Fruit fly (Drosophila melanogaster) whole organism, embryonic: ENCODE data around the gene Cpr30F.

ENCODE experiments used
- CG10366 ChIP-seq: fragments of 200-800 bp; sonication (Bioruptor generic); IDR thresholded peaks from 2 replicates; pipeline ENCODE4 v1.3.6; 2022; ENCODE audit warnings: missing biosample characterization, missing genetic modification characterization
- CG11247 ChIP-seq: fragments of 200-800 bp; sonication (Bioruptor generic); IDR thresholded peaks from 2 replicates; pipeline ENCODE4 v1.3.6; 2022; ENCODE audit warnings: missing biosample characterization, missing genetic modification characterization
- CG11456 ChIP-seq: fragments of 200-800 bp; sonication (Bioruptor generic); IDR thresholded peaks from 3 replicates; pipeline ENCODE4 v1.3.6; 2022; ENCODE audit warnings: missing biosample characterization, missing genetic modification characterization
- CG12104 ChIP-seq: fragments of 200-800 bp; sonication (Bioruptor generic); optimal IDR thresholded peaks from 3 replicates; lab custom pipeline; 2016; ENCODE audit warnings: missing biosample characterization, missing genetic modification characterization
- CG14441 ChIP-seq: fragments of 200-800 bp; sonication (Bioruptor generic); IDR thresholded peaks from 2 replicates; pipeline ENCODE4 v1.3.6; 2022; ENCODE audit warnings: missing biosample characterization, missing genetic modification characterization
- CG17328 ChIP-seq: fragments of 200-800 bp; sonication (Bioruptor generic); IDR thresholded peaks from 2 replicates; pipeline ENCODE4 v1.3.6; 2022; ENCODE audit warnings: missing biosample characterization, missing genetic modification characterization
- CG17385 ChIP-seq: fragments of 200-800 bp; sonication (Bioruptor generic); optimal IDR thresholded peaks from 3 replicates; lab custom pipeline; 2018; ENCODE audit warnings: missing biosample characterization, mild to moderate bottlenecking, missing genetic modification characterization
- CG32532 ChIP-seq: fragments of 200-800 bp; sonication (Bioruptor generic); IDR thresholded peaks from 2 replicates; pipeline ENCODE4 v1.3.6; 2022; ENCODE audit warnings: missing biosample characterization, missing genetic modification characterization
- CG33213 ChIP-seq: fragments of 200-800 bp; sonication (Bioruptor generic); optimal IDR thresholded peaks from 3 replicates; lab custom pipeline; 2016; ENCODE audit warnings: missing biosample characterization, missing genetic modification characterization
- CG34224 ChIP-seq: fragments of 200-800 bp; sonication (Bioruptor generic); IDR thresholded peaks from 3 replicates; pipeline ENCODE4 v1.3.6; 2022; ENCODE audit warnings: missing biosample characterization, missing genetic modification characterization; ENCODE audit not compliant: partially characterized antibody
- CG6813 ChIP-seq: fragments of 200-800 bp; sonication (Bioruptor generic); optimal IDR thresholded peaks from 2 replicates; lab custom pipeline; 2017; ENCODE audit warnings: missing biosample characterization, missing genetic modification characterization, mild to moderate bottlenecking, moderate library complexity, missing genetic modification reagents
- CG7372 ChIP-seq: fragments of 200-800 bp; sonication (Bioruptor generic); IDR thresholded peaks from 2 replicates; pipeline ENCODE4 v1.3.6; 2022; ENCODE audit warnings: missing biosample characterization, missing genetic modification characterization
- CG9932 ChIP-seq: fragments of 200-800 bp; sonication (Bioruptor generic); IDR thresholded peaks from 2 replicates; pipeline ENCODE4 v1.3.6; 2022; ENCODE audit warnings: missing biosample characterization, missing genetic modification characterization
- CTCF ChIP-seq: fragments of 200-800 bp; sonication (Bioruptor generic); optimal IDR thresholded peaks from 2 replicates; lab custom pipeline; 2017; ENCODE audit warnings: missing biosample characterization, mild to moderate bottlenecking, missing genetic modification characterization, moderate library complexity
- Chrac-16 ChIP-seq: fragments of 200-800 bp; sonication (Bioruptor generic); optimal IDR thresholded peaks from 3 replicates; lab custom pipeline; 2016; ENCODE audit warnings: missing biosample characterization, missing genetic modification characterization
- CrebB ChIP-seq: fragments of 200-800 bp; sonication (Bioruptor generic); optimal IDR thresholded peaks from 3 replicates; lab custom pipeline; 2018; ENCODE audit warnings: missing biosample characterization, mild to moderate bottlenecking, missing genetic modification characterization
- D19A ChIP-seq: fragments of 200-800 bp; optimal IDR thresholded peaks from 3 replicates; lab custom pipeline; 2019; ENCODE audit warnings: missing biosample characterization, mild to moderate bottlenecking, missing genetic modification characterization, moderate library complexity
- Drgx ChIP-seq: fragments of 200-800 bp; sonication (Bioruptor generic); IDR thresholded peaks from 2 replicates; pipeline ENCODE4 v1.3.6; 2022; ENCODE audit warnings: missing biosample characterization, missing genetic modification characterization
- Ets65A ChIP-seq: fragments of 200-800 bp; sonication (Bioruptor generic); peaks from one replicate; lab custom pipeline; 2016; ENCODE audit warnings: missing biosample characterization, missing genetic modification characterization
- Hr78 ChIP-seq, 2 experiments: fragments of 200-800 bp in 1 of 2; fragments of >200 bp in 1 of 2; sonication (Bioruptor generic) in 1 of 2; optimal IDR thresholded peaks; 2 replicates each; lab custom pipeline; 2017 to 2019; ENCODE audit warnings: missing biosample characterization in 2 of 2, missing genetic modification characterization in 2 of 2, mild to moderate bottlenecking in 1 of 2, moderate library complexity in 1 of 2
- MBD-R2 ChIP-seq: fragments of 200-800 bp; sonication (Bioruptor generic); IDR thresholded peaks from 2 replicates; pipeline ENCODE4 v1.3.6; 2022; ENCODE audit warnings: missing biosample characterization, missing genetic modification characterization
- NC2α ChIP-seq: fragments of 200-800 bp; sonication (Bioruptor generic); optimal IDR thresholded peaks from 2 replicates; lab custom pipeline; 2016; ENCODE audit warnings: missing biosample characterization, missing genetic modification characterization
- Ptx1 ChIP-seq: fragments of 200-800 bp; sonication (Bioruptor generic); IDR thresholded peaks from 2 replicates; pipeline ENCODE4 v1.3.6; 2022; ENCODE audit warnings: missing biosample characterization, missing genetic modification characterization
- Rfx ChIP-seq: fragments of 200-800 bp; sonication (Bioruptor generic); IDR thresholded peaks from 2 replicates; pipeline ENCODE4 v1.3.6; 2022; ENCODE audit warnings: missing biosample characterization, missing genetic modification characterization
- Ssrp ChIP-seq: fragments of 200-800 bp; sonication (Bioruptor generic); optimal IDR thresholded peaks from 2 replicates; lab custom pipeline; 2018; ENCODE audit warnings: missing biosample characterization, mild to moderate bottlenecking, missing genetic modification characterization, moderate library complexity
- Trl ChIP-seq, 3 experiments: fragments of >200 bp in 2 of 3; fragments of 200-800 bp in 1 of 3; sonication (Bioruptor generic) in 1 of 3; optimal IDR thresholded peaks; 2 replicates in 1 of 3; 3 replicates in 2 of 3; lab custom pipeline; 2016 to 2017; ENCODE audit warnings: missing biosample characterization in 1 of 3, missing genetic modification characterization in 1 of 3
- ase ChIP-seq: fragments of 200-800 bp; sonication (Bioruptor generic); IDR thresholded peaks from 3 replicates; pipeline ENCODE4 v1.3.6; 2022; ENCODE audit warnings: missing biosample characterization, missing genetic modification characterization
- gcm ChIP-seq: fragments of 200-800 bp; sonication (Bioruptor generic); optimal IDR thresholded peaks from 2 replicates; lab custom pipeline; 2019; ENCODE audit warnings: missing biosample characterization, mild to moderate bottlenecking, missing genetic modification characterization, moderate library complexity
- grau ChIP-seq: fragments of 200-800 bp; optimal IDR thresholded peaks from 3 replicates; lab custom pipeline; 2019; ENCODE audit warnings: missing biosample characterization, mild to moderate bottlenecking, missing genetic modification characterization, moderate library complexity
- lab ChIP-seq: fragments of 200-800 bp; sonication (Bioruptor generic); optimal IDR thresholded peaks from 3 replicates; lab custom pipeline; 2017; ENCODE audit warnings: missing biosample characterization, missing genetic modification characterization, mild to moderate bottlenecking, moderate library complexity, missing genetic modification reagents
- lola ChIP-seq, 3 experiments: fragments of >200 bp in 2 of 3; fragments of 200-800 bp in 1 of 3; sonication (Bioruptor generic) in 1 of 3; optimal IDR thresholded peaks; 2 replicates each; lab custom pipeline; 2017 to 2019; ENCODE audit warnings: missing biosample characterization in 3 of 3, missing genetic modification characterization in 3 of 3, mild to moderate bottlenecking in 1 of 3, moderate library complexity in 1 of 3
- oc ChIP-seq: fragments of 200-800 bp; sonication (Bioruptor generic); optimal IDR thresholded peaks from 2 replicates; lab custom pipeline; 2018; ENCODE audit warnings: missing biosample characterization, mild to moderate bottlenecking, missing genetic modification characterization, moderate library complexity
- row ChIP-seq: fragments of 200-800 bp; sonication (Bioruptor generic); IDR thresholded peaks from 3 replicates; pipeline ENCODE4 v1.3.6; 2022; ENCODE audit warnings: missing biosample characterization, missing genetic modification characterization
- sens-2 ChIP-seq: fragments of 200-800 bp; sonication (Bioruptor generic); IDR thresholded peaks from 2 replicates; pipeline ENCODE4 v1.3.6; 2022; ENCODE audit warnings: missing biosample characterization, missing genetic modification characterization
- sqz ChIP-seq: fragments of 200-800 bp; sonication (Bioruptor generic); optimal IDR thresholded peaks from 3 replicates; lab custom pipeline; 2018; ENCODE audit warnings: missing biosample characterization, mild to moderate bottlenecking, missing genetic modification characterization
- tin ChIP-seq: fragments of 200-800 bp; sonication (Bioruptor generic); optimal IDR thresholded peaks from 3 replicates; lab custom pipeline; 2016; ENCODE audit warnings: missing biosample characterization, missing genetic modification characterization
- vvl ChIP-seq: fragments of 200-800 bp; sonication (Bioruptor generic); IDR thresholded peaks from 2 replicates; pipeline ENCODE4 v1.3.6; 2022; ENCODE audit warnings: missing biosample characterization, missing genetic modification characterization
- z ChIP-seq: fragments of 200-800 bp; sonication (Bioruptor generic); IDR thresholded peaks from 3 replicates; pipeline ENCODE4 v1.3.6; 2022; ENCODE audit warnings: missing biosample characterization, missing genetic modification characterization

Gene Cpr30F

DNA sequence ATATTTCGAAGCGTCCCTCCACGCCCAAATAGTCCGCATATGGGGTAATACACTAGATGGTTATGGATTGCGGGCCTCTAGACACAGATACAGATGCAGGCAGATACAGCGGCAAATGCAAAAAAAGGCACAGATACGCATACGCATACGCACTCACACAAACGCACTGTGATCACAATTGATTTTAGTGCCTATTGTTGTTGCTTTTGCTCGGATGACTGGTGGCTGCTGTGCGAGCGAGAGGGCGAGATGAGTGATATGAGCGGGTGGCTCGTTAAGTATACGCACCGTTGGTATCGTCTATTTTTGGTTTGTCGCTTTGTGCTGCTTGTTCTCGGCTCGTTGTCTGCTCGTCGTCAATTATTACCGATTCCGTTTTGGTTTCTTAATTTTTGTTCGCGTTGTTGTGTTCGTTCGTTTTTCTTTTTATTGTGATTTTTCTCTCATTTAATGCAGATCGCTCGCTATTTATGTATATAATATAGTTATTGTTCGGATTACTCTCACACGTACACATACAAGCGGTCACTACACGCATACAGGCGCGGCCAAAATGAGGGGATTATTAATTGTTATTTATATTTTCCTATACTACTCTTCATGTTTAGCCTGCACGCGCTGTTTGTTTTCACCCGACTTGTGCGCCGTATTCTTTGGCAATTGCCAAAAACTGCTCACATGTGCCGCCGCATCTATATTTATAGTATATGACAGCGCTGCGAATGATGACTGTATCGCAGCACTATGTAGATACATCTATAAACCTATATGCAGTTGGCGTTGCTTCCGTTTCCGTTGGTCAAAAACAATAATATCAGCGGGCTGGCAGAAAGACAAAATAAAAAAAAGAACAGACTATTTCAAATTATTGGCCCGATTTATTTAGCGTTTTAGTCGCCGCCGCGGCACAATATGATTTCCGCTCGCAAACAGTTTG, 25.4 kb downstream of the Cpr30F start (continued):
- TF ChIP-seq lola (GFP tag; optimal IDR thresholded peaks at IDR 0.05; lab: Kevin White, UChicago) (no peak), CG9932 (GFP tag; lab: Robert Waterston, UW) (no peak), ase (GFP tag; lab: Robert Waterston, UW) (no peak), CTCF (no peak), CG34224 (GFP tag; lab: Robert Waterston, UW) (no peak), CrebB (tag; lab: Kevin White, UChicago) (peak; percentile 43), CG33213 (GFP tag; lab: Kevin White, UChicago) (no peak), CG7372 (GFP tag; lab: Robert Waterston, UW) (peak; percentile 96), Ssrp (tag; lab: Kevin White, UChicago) (no peak), CG17328 (GFP tag; lab: Robert Waterston, UW) (no peak), gcm (GFP tag; lab: Kevin White, UChicago) (peak; percentile 9), MBD-R2 (peak; percentile 20; the same call in 1 of the 2 replicates), CG6813 (GFP tag; lab: Kevin White, UChicago) (no peak), Trl (optimal IDR thresholded peaks at IDR 0.05; lab: Kevin White, UChicago) (peak in 1 of 2 experiments; percentile 9), Trl (GFP tag; optimal IDR thresholded peaks at IDR 0.05; lab: Kevin White, UChicago) (no peak), z (peak; percentile 54; the same call in 1 of the 3 replicates), oc (tag; lab: Kevin White, UChicago) (peak; percentile 37), CG10366 (GFP tag; lab: Robert Waterston, UW) (no peak), Hr78 (GFP tag; optimal IDR thresholded peaks at IDR 0.05; lab: Kevin White, UChicago) (no peak), vvl (GFP tag; lab: Robert Waterston, UW) (peak; percentile 7; the same call in 1 of the 2 replicates), tin (GFP tag; lab: Kevin White, UChicago) (no peak), NC2α (GFP tag; lab: Kevin White, UChicago) (no peak)
- TF ChIP-seq, all 482 proteins: peak for 49

DNA sequence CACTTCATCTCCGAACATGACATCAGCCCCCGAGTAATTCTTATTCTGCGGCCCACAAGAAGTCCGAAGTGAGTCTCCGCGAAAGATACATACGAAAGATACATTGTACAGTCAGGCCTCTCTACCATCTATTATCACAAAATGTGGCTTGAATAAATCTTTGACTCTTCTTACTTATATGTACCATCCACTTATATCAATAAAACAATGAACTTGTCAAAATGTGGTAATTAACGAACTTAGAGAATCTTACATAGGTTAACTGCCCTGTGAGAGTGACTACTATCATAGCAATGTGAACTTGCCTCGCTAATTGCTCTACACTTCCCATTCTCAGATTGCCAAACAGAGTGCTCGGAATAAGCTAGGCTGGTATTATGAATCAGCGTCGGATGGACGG, 26.3 kb downstream of the Cpr30F start:
- peak; percentile 14; the same call in 1 of the 3 replicates for TF ChIP-seq row (GFP tag; lab: Robert Waterston, UW)
- TF ChIP-seq Ptx1 (GFP tag; lab: Robert Waterston, UW): 0 out of 2 replicates have a peak, but pooled peaks have one; percentile 22
- TF ChIP-seq CG32532 (GFP tag; lab: Robert Waterston, UW): peak; percentile 48; the same call in 1 of the 2 replicates
- TF ChIP-seq Rfx (GFP tag; lab: Robert Waterston, UW): peak; percentile 33; the same call in 1 of the 2 replicates
- peak; percentile 73 for TF ChIP-seq Drgx (GFP tag; lab: Robert Waterston, UW)
- TF ChIP-seq CG14441 (GFP tag; lab: Robert Waterston, UW): 0 out of 2 replicates have a peak, but pooled peaks have one; percentile 29
- no peak for TF ChIP-seq sens-2 (GFP tag; lab: Robert Waterston, UW)
- peak; percentile 17 for TF ChIP-seq grau (tag; lab: Kevin White, UChicago)
- TF ChIP-seq lab (GFP tag; lab: Kevin White, UChicago): no peak
- TF ChIP-seq CG12104 (GFP tag; lab: Kevin White, UChicago): no peak
- TF ChIP-seq Ets65A (GFP tag; lab: Kevin White, UChicago): peak; percentile 18
- TF ChIP-seq Chrac-16 (GFP tag; lab: Kevin White, UChicago): no peak
- no peak for TF ChIP-seq CG17385
- TF ChIP-seq sqz (GFP tag; lab: Kevin White, UChicago): no peak
- peak; percentile 25; the same call in 1 of the 2 replicates for TF ChIP-seq CG11247 (GFP tag; lab: Robert Waterston, UW)
- TF ChIP-seq D19A (tag; lab: Kevin White, UChicago): no peak
- TF ChIP-seq CG11456 (GFP tag; lab: Robert Waterston, UW): peak; percentile 55; the same call in 1 of the 3 replicates
